Worm (Caenorhabditis elegans): ENCODE measurements around the gene mbr-1.

The mbr-1 gene

DNA sequence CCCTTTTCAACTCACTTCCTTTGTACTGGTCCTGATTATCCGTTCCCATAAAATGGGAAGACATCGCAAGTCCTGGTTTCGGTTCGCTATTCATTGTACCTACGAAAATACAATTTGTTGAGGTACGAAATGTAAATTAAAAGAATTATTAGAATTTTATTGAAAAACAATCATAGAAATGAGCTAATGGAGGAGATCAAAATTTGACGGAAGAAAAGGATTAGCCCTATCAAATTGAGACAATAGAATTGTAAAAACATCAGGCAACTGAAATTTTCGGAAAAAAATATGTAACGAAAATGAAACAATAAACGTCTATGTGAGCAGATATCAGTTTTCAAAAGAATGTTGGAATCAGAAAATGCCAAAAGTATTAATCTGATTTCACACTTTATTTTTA, at the start of gene mbr-1:
Gene mbr-1 (minus strand): TSS at position 101 of the 400 bp plus-strand sequence.
- TF ChIP-seq hnd-1 (tag; optimal IDR thresholded peaks at IDR 0.05) (no peak), aly-1 (tag; optimal IDR thresholded peaks at IDR 0.05) (no peak), hmbx-1 (tag; optimal IDR thresholded peaks at IDR 0.05) (no peak), hmg-4 (GFP tag; optimal IDR thresholded peaks at IDR 0.05) (no peak), F13C5.2 (tag; optimal IDR thresholded peaks at IDR 0.05) (no peak), scrt-1 (GFP tag; IDR thresholded peaks at IDR 0.05) (no peak), ets-7 (tag; optimal IDR thresholded peaks at IDR 0.05) (no peak), ceh-36 (tag; optimal IDR thresholded peaks at IDR 0.05) (no peak), ceh-13 (GFP tag; optimal IDR thresholded peaks at IDR 0.05) (no peak), tbx-37 (GFP tag; conservative IDR thresholded peaks at IDR 0.05) (no peak), B0310.2 (tag; optimal IDR thresholded peaks at IDR 0.05) (no peak), flt-1 (GFP tag; IDR thresholded peaks at IDR 0.05) (no peak), sea-1 (GFP tag; conservative IDR thresholded peaks at IDR 0.05) (no peak), tbx-11 (GFP tag; IDR thresholded peaks at IDR 0.05) (no peak)

DNA sequence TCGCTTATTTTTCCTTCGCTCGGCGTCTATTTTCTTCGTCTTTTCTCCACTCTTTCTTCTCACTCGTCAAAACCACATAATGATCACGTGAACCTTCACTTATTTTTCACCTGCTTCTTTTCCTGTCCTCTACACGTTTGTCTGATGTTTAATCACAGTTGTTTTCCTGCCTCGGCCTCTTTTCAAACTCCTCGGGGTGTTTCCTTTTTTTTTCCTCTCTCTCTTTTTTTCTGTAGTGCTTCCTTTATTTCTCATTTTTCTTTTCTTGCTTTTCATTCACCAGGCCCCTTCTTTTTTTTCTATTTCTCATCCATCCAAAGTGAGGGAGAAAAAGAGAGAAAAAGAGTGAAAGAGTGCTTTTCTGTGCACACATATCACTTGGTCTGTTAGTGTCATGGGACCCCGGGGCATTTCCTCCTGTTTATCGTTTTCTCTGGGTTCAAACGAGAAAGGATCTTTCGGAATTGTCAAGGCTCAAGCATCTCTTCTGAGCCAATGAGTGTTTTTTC, 49.2 kb upstream of the mbr-1 start:
- no peak for TF ChIP-seq flt-1 (GFP tag; IDR thresholded peaks at IDR 0.05)
- TF ChIP-seq pes-1 (GFP tag; IDR thresholded peaks at IDR 0.05): no peak
- TF ChIP-seq ets-7 (tag; optimal IDR thresholded peaks at IDR 0.05): no peak
- no peak for TF ChIP-seq ama-1 (optimal IDR thresholded peaks at IDR 0.05)
- no peak for TF ChIP-seq hmbx-1 (tag; optimal IDR thresholded peaks at IDR 0.05)
- no peak for TF ChIP-seq ceh-36 (tag; optimal IDR thresholded peaks at IDR 0.05)
- no peak for TF ChIP-seq tbx-37 (GFP tag; conservative IDR thresholded peaks at IDR 0.05)
- no peak for TF ChIP-seq tra-4 (tag; optimal IDR thresholded peaks at IDR 0.05)
- no peak for TF ChIP-seq tbx-11 (GFP tag; IDR thresholded peaks at IDR 0.05)
- no peak for TF ChIP-seq hnd-1 (tag; optimal IDR thresholded peaks at IDR 0.05)
- TF ChIP-seq ceh-13 (GFP tag; optimal IDR thresholded peaks at IDR 0.05): no peak
- TF ChIP-seq scrt-1 (GFP tag; IDR thresholded peaks at IDR 0.05): no peak
- TF ChIP-seq B0310.2 (tag; optimal IDR thresholded peaks at IDR 0.05): no peak
- TF ChIP-seq F13C5.2 (tag; optimal IDR thresholded peaks at IDR 0.05): no peak
- no peak for TF ChIP-seq aly-1 (tag; optimal IDR thresholded peaks at IDR 0.05)
- no peak for TF ChIP-seq hmg-4 (GFP tag; optimal IDR thresholded peaks at IDR 0.05)
- TF ChIP-seq sea-1 (GFP tag; conservative IDR thresholded peaks at IDR 0.05): no peak

DNA sequence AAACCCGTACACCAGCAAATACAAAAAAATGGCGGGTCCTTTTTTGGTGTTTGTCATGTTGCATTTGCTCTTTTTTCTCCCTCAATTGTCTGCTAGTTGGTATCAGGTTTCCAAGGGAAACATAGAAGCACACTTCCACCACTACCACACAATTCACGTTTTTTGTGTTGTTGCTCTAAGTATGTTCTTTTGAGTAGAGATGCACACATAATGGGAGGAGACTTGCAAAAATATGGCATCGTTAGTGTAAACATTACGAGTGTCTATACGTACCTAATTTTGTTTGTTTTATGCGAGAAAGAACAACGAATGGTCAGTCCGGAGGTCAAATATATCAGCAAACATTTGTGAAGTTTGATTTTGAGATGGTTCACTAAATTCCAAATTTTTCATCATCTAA, 48.1 kb upstream of the mbr-1 start:
- TF ChIP-seq sea-1 (GFP tag; conservative IDR thresholded peaks at IDR 0.05) (peak; percentile 46; the same call in 1 of the 2 replicates), ceh-36 (tag; optimal IDR thresholded peaks at IDR 0.05) (no peak)

DNA sequence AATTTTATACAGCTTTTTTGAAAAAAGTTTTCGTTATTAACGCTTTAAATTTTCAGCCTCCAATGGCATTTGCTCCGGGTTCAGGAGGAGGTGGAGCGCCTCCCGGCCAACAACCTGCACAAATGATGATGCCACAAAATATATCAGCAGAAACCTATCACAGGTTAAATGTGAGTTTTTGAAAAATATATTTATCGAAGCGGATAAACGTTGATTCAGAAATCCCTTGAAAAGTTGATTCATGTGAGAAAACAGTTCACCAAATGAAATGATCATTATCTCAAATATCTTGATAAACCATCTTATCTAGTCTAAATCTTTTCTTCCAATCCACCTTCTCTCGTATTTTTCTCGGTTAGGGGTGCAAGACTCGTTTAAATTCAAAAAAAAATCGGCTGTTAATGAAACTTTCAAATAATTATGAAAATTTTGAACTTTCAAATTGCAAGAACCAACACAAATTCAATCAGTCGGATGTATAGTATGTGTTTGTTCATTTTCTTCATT, 47.4 kb upstream of the mbr-1 start, which contains the start of gene sma-9:
Gene sma-9 (plus strand): TSS at position 51 of the 507 bp plus-strand sequence.
- TF ChIP-seq hmbx-1 (tag; optimal IDR thresholded peaks at IDR 0.05): no peak
- TF ChIP-seq sea-1 (GFP tag; conservative IDR thresholded peaks at IDR 0.05): no peak

DNA sequence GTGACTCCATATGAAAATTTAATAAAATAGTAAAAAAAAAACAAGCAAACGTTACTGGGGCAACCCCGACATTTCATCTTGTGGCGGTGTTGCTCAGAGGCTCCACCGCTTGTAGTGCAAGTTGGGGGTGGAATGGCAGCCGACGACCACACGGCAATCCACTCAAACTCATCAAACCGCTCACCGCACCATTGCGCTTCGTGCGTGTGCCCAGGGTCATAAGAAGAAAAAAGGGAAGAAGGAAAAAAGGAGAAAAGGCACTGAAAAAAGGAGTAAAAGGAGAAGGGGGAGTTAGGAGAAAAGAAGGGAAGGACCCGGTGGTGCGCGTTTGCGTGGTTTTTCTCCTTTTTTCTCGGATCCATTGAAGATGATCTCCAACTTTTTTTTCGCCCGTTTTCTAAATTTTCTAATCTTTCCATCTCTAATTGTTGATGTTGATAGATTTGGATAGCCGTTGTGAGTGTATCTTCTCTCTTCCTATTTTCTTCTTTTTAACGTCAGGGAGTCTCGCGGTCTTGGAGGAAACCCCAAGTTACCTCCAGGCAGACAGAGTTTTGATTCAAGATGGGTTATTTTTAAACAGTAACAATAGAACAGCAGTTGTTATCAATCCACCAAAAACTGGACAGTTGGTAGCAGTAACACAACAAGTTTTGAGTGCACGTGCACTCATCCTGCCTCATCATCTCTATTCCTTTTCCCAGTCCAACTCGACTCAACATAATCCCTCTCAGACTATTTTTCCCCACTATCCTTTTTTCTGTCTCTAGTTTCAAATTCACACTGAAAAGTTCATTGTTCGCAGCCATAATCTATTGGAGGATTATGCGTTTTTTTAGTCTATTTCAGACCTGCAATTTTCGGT, 46.7 kb upstream of the mbr-1 start:
- no peak for TF ChIP-seq tra-4 (tag; optimal IDR thresholded peaks at IDR 0.05)
- TF ChIP-seq flt-1 (GFP tag; IDR thresholded peaks at IDR 0.05): no peak
- TF ChIP-seq hnd-1 (tag; optimal IDR thresholded peaks at IDR 0.05): no peak
- TF ChIP-seq aly-1 (tag; optimal IDR thresholded peaks at IDR 0.05): no peak
- no peak for TF ChIP-seq ama-1 (optimal IDR thresholded peaks at IDR 0.05)
- TF ChIP-seq ceh-13 (GFP tag; optimal IDR thresholded peaks at IDR 0.05): no peak
- no peak for TF ChIP-seq scrt-1 (GFP tag; IDR thresholded peaks at IDR 0.05)
- no peak; the same call in 1 of the 2 replicates for TF ChIP-seq tbx-37 (GFP tag; conservative IDR thresholded peaks at IDR 0.05)
- no peak for TF ChIP-seq B0310.2 (tag; optimal IDR thresholded peaks at IDR 0.05)
- TF ChIP-seq ceh-36 (tag; optimal IDR thresholded peaks at IDR 0.05): no peak
- TF ChIP-seq hmbx-1 (tag; optimal IDR thresholded peaks at IDR 0.05): no peak
- no peak for TF ChIP-seq tbx-11 (GFP tag; IDR thresholded peaks at IDR 0.05)
- no peak for TF ChIP-seq hmg-4 (GFP tag; optimal IDR thresholded peaks at IDR 0.05)
- no peak for TF ChIP-seq ets-7 (tag; optimal IDR thresholded peaks at IDR 0.05)
- peak; percentile 11 for TF ChIP-seq F13C5.2 (tag; optimal IDR thresholded peaks at IDR 0.05)
- TF ChIP-seq pes-1 (GFP tag; IDR thresholded peaks at IDR 0.05): no peak
- 0 out of 2 replicates have a peak, but pooled peaks have one; percentile 37 for TF ChIP-seq sea-1 (GFP tag; conservative IDR thresholded peaks at IDR 0.05)

DNA sequence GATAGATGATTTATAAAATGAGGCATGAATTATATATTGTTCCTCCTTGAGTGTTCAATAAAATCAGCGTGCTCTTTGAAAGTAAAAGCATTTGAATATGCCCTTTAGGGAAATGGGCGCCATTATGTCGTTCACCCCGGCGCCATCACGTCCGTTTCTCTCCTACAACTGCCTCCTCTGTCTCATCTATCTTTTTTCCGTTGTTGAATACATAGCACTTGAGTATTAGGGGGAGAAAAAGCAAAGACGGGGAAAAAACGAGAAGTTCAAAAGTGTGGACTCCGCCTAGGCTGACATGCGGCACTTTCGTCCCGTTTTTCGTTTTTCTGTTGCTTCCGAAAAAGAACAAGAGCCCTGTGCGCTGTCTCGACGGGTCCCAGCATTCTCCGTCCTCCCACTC, 45.8 kb upstream of the mbr-1 start:
- no peak for TF ChIP-seq tbx-37 (GFP tag; conservative IDR thresholded peaks at IDR 0.05)
- TF ChIP-seq B0310.2 (tag; optimal IDR thresholded peaks at IDR 0.05): no peak
- no peak for TF ChIP-seq ets-7 (tag; optimal IDR thresholded peaks at IDR 0.05)
- TF ChIP-seq hnd-1 (tag; optimal IDR thresholded peaks at IDR 0.05): no peak
- TF ChIP-seq sea-1 (GFP tag; conservative IDR thresholded peaks at IDR 0.05): no peak
- no peak for TF ChIP-seq tbx-11 (GFP tag; IDR thresholded peaks at IDR 0.05)
- TF ChIP-seq flt-1 (GFP tag; IDR thresholded peaks at IDR 0.05): no peak
- no peak for TF ChIP-seq ceh-13 (GFP tag; optimal IDR thresholded peaks at IDR 0.05)
- TF ChIP-seq tra-4 (tag; optimal IDR thresholded peaks at IDR 0.05): no peak
- no peak for TF ChIP-seq hmg-4 (GFP tag; optimal IDR thresholded peaks at IDR 0.05)
- no peak for TF ChIP-seq scrt-1 (GFP tag; IDR thresholded peaks at IDR 0.05)
- TF ChIP-seq hmbx-1 (tag; optimal IDR thresholded peaks at IDR 0.05): no peak
- TF ChIP-seq F13C5.2 (tag; optimal IDR thresholded peaks at IDR 0.05): no peak
- TF ChIP-seq ama-1 (optimal IDR thresholded peaks at IDR 0.05): no peak
- TF ChIP-seq pes-1 (GFP tag; IDR thresholded peaks at IDR 0.05): no peak

DNA sequence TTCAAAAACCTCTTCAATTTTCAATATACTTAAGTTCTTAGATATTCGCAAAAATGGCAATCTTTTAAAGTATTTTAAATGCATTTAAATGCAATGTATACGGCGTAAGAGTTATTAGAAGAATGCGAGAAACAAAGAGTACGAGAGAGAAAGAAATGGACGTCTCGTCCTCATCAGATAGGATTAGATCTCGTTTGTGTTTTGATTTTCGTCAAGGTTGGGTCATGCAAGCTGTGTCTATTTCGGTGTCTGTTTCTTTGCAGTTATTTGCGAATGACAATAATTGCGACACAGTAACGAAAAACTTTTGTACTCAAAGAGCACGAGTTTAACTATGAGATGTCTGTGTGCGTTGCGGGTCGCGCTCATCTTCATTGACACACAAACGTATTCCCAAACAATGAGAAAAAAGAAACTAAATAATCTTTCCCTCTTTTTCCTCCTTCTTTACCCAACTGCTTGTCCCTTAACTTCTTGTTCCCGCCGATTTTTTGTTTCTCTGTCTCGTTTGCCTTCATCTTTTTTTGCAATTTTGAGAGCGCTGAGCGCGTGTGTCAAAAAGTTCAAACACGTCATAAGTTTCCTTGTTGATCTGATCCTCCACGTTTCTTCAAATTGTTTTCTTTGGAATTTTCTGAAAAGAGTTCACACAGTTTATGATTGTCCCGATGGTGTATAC, 45.3 kb upstream of the mbr-1 start:
- no peak for TF ChIP-seq scrt-1 (GFP tag; IDR thresholded peaks at IDR 0.05)
- TF ChIP-seq tra-4 (tag; optimal IDR thresholded peaks at IDR 0.05): no peak
- TF ChIP-seq hmg-4 (GFP tag; optimal IDR thresholded peaks at IDR 0.05): no peak
- TF ChIP-seq aly-1 (tag; optimal IDR thresholded peaks at IDR 0.05): no peak
- no peak for TF ChIP-seq ama-1 (optimal IDR thresholded peaks at IDR 0.05)
- TF ChIP-seq F13C5.2 (tag; optimal IDR thresholded peaks at IDR 0.05): no peak
- TF ChIP-seq ets-7 (tag; optimal IDR thresholded peaks at IDR 0.05): no peak
- no peak for TF ChIP-seq sea-1 (GFP tag; conservative IDR thresholded peaks at IDR 0.05)
- TF ChIP-seq pes-1 (GFP tag; IDR thresholded peaks at IDR 0.05): no peak
- no peak for TF ChIP-seq tbx-11 (GFP tag; IDR thresholded peaks at IDR 0.05)
- TF ChIP-seq ceh-36 (tag; optimal IDR thresholded peaks at IDR 0.05): no peak
- TF ChIP-seq B0310.2 (tag; optimal IDR thresholded peaks at IDR 0.05): no peak
- TF ChIP-seq hmbx-1 (tag; optimal IDR thresholded peaks at IDR 0.05): no peak
- no peak for TF ChIP-seq ceh-13 (GFP tag; optimal IDR thresholded peaks at IDR 0.05)
